Fruit fly (Drosophila melanogaster) whole organism, pupa: ENCODE measurements around the gene rk.
A peak's percentile ranks its signal among the peaks of the same experiment; 100 is the strongest.

Experiments used
- CG8301 ChIP-seq: fragments of 200-800 bp; sonication (Bioruptor generic); optimal IDR thresholded peaks from 2 replicates; lab custom pipeline; 2018; ENCODE audit warnings: missing biosample characterization, mild to moderate bottlenecking, missing genetic modification characterization
- Snoo ChIP-seq: fragments of 200-800 bp; sonication (Bioruptor generic); optimal IDR thresholded peaks from 3 replicates; lab custom pipeline; 2017; ENCODE audit warnings: missing biosample characterization, mild to moderate bottlenecking, missing genetic modification characterization, inconsistent platforms
- fd96Ca ChIP-seq: fragments of 200-800 bp; sonication (Bioruptor generic); IDR thresholded peaks from 3 replicates; pipeline ENCODE4 v1.3.6; 2022; ENCODE audit warnings: missing biosample characterization, missing genetic modification characterization
- rn ChIP-seq: fragments of 200-800 bp; sonication (Bioruptor generic); IDR thresholded peaks from 2 replicates; pipeline ENCODE4 v1.3.6; 2022; ENCODE audit warnings: missing biosample characterization, missing genetic modification characterization

dm6 chr2L:14047170-14047632 lies 46.2 kb upstream of the rk start, which contains the start of gene NimC4:
- TF ChIP-seq Snoo (tag; lab: Kevin White, UChicago), result no peak
- peak; percentile 79 for TF ChIP-seq fd96Ca
- TF ChIP-seq rn (GFP tag; lab: Robert Waterston, UW), result peak; percentile 54; the same call in 1 of the 2 replicates
- TF ChIP-seq CG8301, result peak; percentile 64
